Worm (Caenorhabditis elegans) whole organism, young adult: ENCODE measurements around the gene flh-2.

Experiments
- F57A8.1 ChIP-seq: fragments of 200-800 bp; sonication (Bioruptor generic); optimal IDR thresholded peaks from 2 replicates; lab custom pipeline; 2018; ENCODE audit warnings: mild to moderate bottlenecking, missing genetic modification characterization, moderate library complexity, missing compliant biosample characterization
- zim-3 ChIP-seq: sonication (generic microtip); optimal IDR thresholded peaks from 2 replicates; lab custom pipeline; 2017; ENCODE audit warnings: mild to moderate bottlenecking, missing genetic modification characterization, moderate library complexity, missing compliant biosample characterization

DNA sequence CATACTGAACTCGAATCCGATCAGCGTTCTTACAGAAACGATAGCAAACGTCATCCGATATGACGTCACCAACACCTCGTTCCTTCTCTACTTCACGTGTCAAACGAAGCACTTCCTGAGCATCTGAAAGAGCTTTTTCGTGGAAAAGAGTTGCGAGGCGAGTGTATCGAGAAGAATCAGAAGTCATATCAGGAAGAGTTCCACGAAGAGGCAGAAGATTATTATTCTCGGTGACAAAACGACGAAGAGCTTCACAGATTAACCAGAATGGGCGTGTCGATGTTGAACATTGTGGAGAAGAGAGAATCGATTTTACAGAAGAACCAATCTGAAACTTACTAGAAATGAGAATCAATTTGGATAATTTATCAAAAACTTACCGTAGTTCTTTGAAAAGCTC lies 33.0 kb upstream of the flh-2 start:
- TF ChIP-seq F57A8.1 (GFP tag; lab: Kevin White, UChicago) (no peak), zim-3 (tag; lab: Kevin White, UChicago) (no peak)
